Fruit fly (Drosophila melanogaster) whole organism, embryonic: ENCODE measurements around the gene Ripalpha.
A peak's percentile ranks its signal among the peaks of the same experiment; 100 is the strongest.

Source experiments
- Ada2b ChIP-seq: fragments of 200-800 bp; sonication (Bioruptor generic); IDR thresholded peaks from 2 replicates; pipeline ENCODE4 v1.3.6; 2022; ENCODE audit warnings: missing biosample characterization, missing genetic modification characterization
- Antp ChIP-seq: fragments of 200-800 bp; sonication (Bioruptor generic); optimal IDR thresholded peaks from 3 replicates; lab custom pipeline; 2016; ENCODE audit warnings: missing biosample characterization, missing genetic modification characterization
- CG1024 ChIP-seq: fragments of 200-800 bp; sonication (Bioruptor generic); IDR thresholded peaks from 2 replicates; pipeline ENCODE4 v1.3.6; 2022; ENCODE audit warnings: missing biosample characterization, missing genetic modification characterization
- CG10274 ChIP-seq: fragments of 200-800 bp; sonication (Bioruptor generic); optimal IDR thresholded peaks from 3 replicates; lab custom pipeline; 2017; ENCODE audit warnings: missing biosample characterization, mild to moderate bottlenecking, missing genetic modification characterization
- CG10959 ChIP-seq: fragments of 200-800 bp; sonication (Bioruptor generic); IDR thresholded peaks from 2 replicates; pipeline ENCODE4 v1.3.6; 2022; ENCODE audit warnings: missing biosample characterization, missing genetic modification characterization
- CG10979 ChIP-seq: fragments of 200-800 bp; sonication (Bioruptor generic); optimal IDR thresholded peaks from 2 replicates; lab custom pipeline; 2018; ENCODE audit warnings: missing biosample characterization, mild to moderate bottlenecking, missing genetic modification characterization, moderate library complexity
- CG11723 ChIP-seq: fragments of 200-800 bp; sonication (Bioruptor generic); optimal IDR thresholded peaks from 2 replicates; lab custom pipeline; 2017; ENCODE audit warnings: missing biosample characterization, mild to moderate bottlenecking, missing genetic modification characterization
- CG12299 ChIP-seq: fragments of 200-800 bp; sonication (Bioruptor generic); optimal IDR thresholded peaks from 2 replicates; lab custom pipeline; 2018; ENCODE audit warnings: missing biosample characterization, mild to moderate bottlenecking, missing genetic modification characterization
- CG17912 ChIP-seq: fragments of 200-800 bp; sonication (Bioruptor generic); optimal IDR thresholded peaks from 2 replicates; lab custom pipeline; 2018; ENCODE audit warnings: missing biosample characterization, mild to moderate bottlenecking, missing genetic modification characterization
- CG18476 ChIP-seq: fragments of 200-800 bp; sonication (Bioruptor generic); optimal IDR thresholded peaks from 2 replicates; lab custom pipeline; 2016; ENCODE audit warnings: missing biosample characterization, mild to moderate bottlenecking, missing genetic modification characterization
- CG2875 ChIP-seq: fragments of 200-800 bp; sonication (Bioruptor generic); optimal IDR thresholded peaks from 2 replicates; lab custom pipeline; 2017; ENCODE audit warnings: missing biosample characterization, mild to moderate bottlenecking, missing genetic modification characterization, missing genetic modification reagents
- CG32532 ChIP-seq: fragments of 200-800 bp; sonication (Bioruptor generic); IDR thresholded peaks from 2 replicates; pipeline ENCODE4 v1.3.6; 2022; ENCODE audit warnings: missing biosample characterization, missing genetic modification characterization
- CG3838 ChIP-seq: fragments of 200-800 bp; sonication (Bioruptor generic); optimal IDR thresholded peaks from 3 replicates; lab custom pipeline; 2016; ENCODE audit warnings: missing biosample characterization, missing genetic modification characterization
- CG3995 ChIP-seq: fragments of 200-800 bp; sonication (Bioruptor generic); optimal IDR thresholded peaks from 3 replicates; lab custom pipeline; 2016; ENCODE audit warnings: missing biosample characterization, missing genetic modification characterization
- CG42726 ChIP-seq: fragments of 200-800 bp; sonication (Bioruptor generic); IDR thresholded peaks from 2 replicates; pipeline ENCODE4 v1.3.6; 2022; ENCODE audit warnings: missing biosample characterization, missing genetic modification characterization; ENCODE audit not compliant: partially characterized antibody
- CG4707 ChIP-seq: fragments of 200-800 bp; sonication (Bioruptor generic); optimal IDR thresholded peaks from 2 replicates; lab custom pipeline; 2018; ENCODE audit warnings: missing biosample characterization, mild to moderate bottlenecking, missing genetic modification characterization, moderate library complexity
- CG6654 ChIP-seq: fragments of 200-800 bp; sonication (Bioruptor generic); optimal IDR thresholded peaks from 2 replicates; lab custom pipeline; 2017; ENCODE audit warnings: missing biosample characterization, mild to moderate bottlenecking, missing genetic modification characterization
- CG6689 ChIP-seq: fragments of 200-800 bp; sonication (Bioruptor generic); IDR thresholded peaks from 2 replicates; pipeline ENCODE4 v1.3.6; 2022; ENCODE audit warnings: missing biosample characterization, missing genetic modification characterization
- CTCF ChIP-seq: fragments of 200-800 bp; sonication (Bioruptor generic); optimal IDR thresholded peaks from 2 replicates; lab custom pipeline; 2017; ENCODE audit warnings: missing biosample characterization, mild to moderate bottlenecking, missing genetic modification characterization, moderate library complexity
- Dbx ChIP-seq: fragments of 200-800 bp; sonication (Bioruptor generic); IDR thresholded peaks from 3 replicates; pipeline ENCODE4 v1.3.6; 2022; ENCODE audit warnings: missing biosample characterization, missing genetic modification characterization
- HLH4C ChIP-seq: fragments of 200-800 bp; sonication (Bioruptor generic); IDR thresholded peaks from 3 replicates; pipeline ENCODE4 v1.3.6; 2022; ENCODE audit warnings: missing biosample characterization, missing genetic modification characterization; ENCODE audit not compliant: partially characterized antibody
- HmgZ ChIP-seq: fragments of 200-800 bp; sonication (Bioruptor generic); optimal IDR thresholded peaks from 2 replicates; lab custom pipeline; 2018; ENCODE audit warnings: missing biosample characterization, mild to moderate bottlenecking, missing genetic modification characterization
- Hmx ChIP-seq: fragments of 200-800 bp; sonication (Bioruptor generic); optimal IDR thresholded peaks from 2 replicates; lab custom pipeline; 2016; ENCODE audit warnings: missing biosample characterization, missing genetic modification characterization
- Hr3 ChIP-seq: fragments of 200-800 bp; sonication (Bioruptor generic); optimal IDR thresholded peaks from 3 replicates; lab custom pipeline; 2016; ENCODE audit warnings: missing biosample characterization, missing genetic modification characterization
- Meics ChIP-seq: fragments of 200-800 bp; sonication (Bioruptor generic); optimal IDR thresholded peaks from 2 replicates; lab custom pipeline; 2017; ENCODE audit warnings: missing biosample characterization, mild to moderate bottlenecking, missing genetic modification characterization
- Nf-YA ChIP-seq: fragments of 200-800 bp; sonication (Bioruptor generic); IDR thresholded peaks from 2 replicates; pipeline ENCODE4 v1.3.6; 2022; ENCODE audit warnings: missing biosample characterization, missing genetic modification characterization
- Nf-YB ChIP-seq: fragments of 200-800 bp; sonication (Bioruptor generic); optimal IDR thresholded peaks from 3 replicates; lab custom pipeline; 2019; ENCODE audit warnings: missing biosample characterization, mild to moderate bottlenecking, missing genetic modification characterization, moderate library complexity
- PHDP ChIP-seq: fragments of 200-800 bp; sonication (Bioruptor generic); optimal IDR thresholded peaks from 3 replicates; lab custom pipeline; 2018; ENCODE audit warnings: missing biosample characterization, mild to moderate bottlenecking, missing genetic modification characterization, moderate library complexity
- Rfx ChIP-seq: fragments of 200-800 bp; sonication (Bioruptor generic); IDR thresholded peaks from 2 replicates; pipeline ENCODE4 v1.3.6; 2022; ENCODE audit warnings: missing biosample characterization, missing genetic modification characterization
- Rx ChIP-seq: fragments of 200-800 bp; sonication (Bioruptor generic); IDR thresholded peaks from 2 replicates; pipeline ENCODE4 v1.3.6; 2022; ENCODE audit warnings: missing biosample characterization, missing genetic modification characterization
- Scr ChIP-seq: fragments of 200-800 bp; sonication (Bioruptor generic); IDR thresholded peaks from 2 replicates; pipeline ENCODE4 v1.3.6; 2022; ENCODE audit warnings: missing biosample characterization, missing genetic modification characterization; ENCODE audit not compliant: partially characterized antibody
- Spps ChIP-seq: fragments of 200-800 bp; sonication (Bioruptor generic); optimal IDR thresholded peaks from 2 replicates; lab custom pipeline; 2018; ENCODE audit warnings: missing biosample characterization, mild to moderate bottlenecking, missing genetic modification characterization
- TFAM ChIP-seq: fragments of 200-800 bp; sonication (Bioruptor generic); optimal IDR thresholded peaks from 2 replicates; lab custom pipeline; 2017; ENCODE audit warnings: missing biosample characterization, missing genetic modification characterization, inconsistent platforms
- Tbp ChIP-seq: fragments of >200 bp; optimal IDR thresholded peaks from 2 replicates; lab custom pipeline; 2018; ENCODE audit warnings: missing biosample characterization, missing genetic modification characterization
- Vsx1 ChIP-seq: fragments of 200-800 bp; sonication (Bioruptor generic); optimal IDR thresholded peaks from 2 replicates; lab custom pipeline; 2017; ENCODE audit warnings: missing biosample characterization, mild to moderate bottlenecking, missing genetic modification characterization, missing genetic modification reagents
- al ChIP-seq: fragments of 200-800 bp; sonication (Bioruptor generic); IDR thresholded peaks from 2 replicates; pipeline ENCODE4 v1.3.6; 2022; ENCODE audit warnings: missing biosample characterization, missing genetic modification characterization
- bab2 ChIP-seq: fragments of 200-800 bp; sonication (Bioruptor generic); optimal IDR thresholded peaks from 2 replicates; lab custom pipeline; 2016; ENCODE audit warnings: missing biosample characterization, missing genetic modification characterization
- chm ChIP-seq: fragments of 200-800 bp; sonication (Bioruptor generic); IDR thresholded peaks from 2 replicates; pipeline ENCODE4 v1.3.6; 2022; ENCODE audit warnings: missing biosample characterization, missing genetic modification characterization
- ci ChIP-seq: fragments of 200-800 bp; sonication (Bioruptor generic); IDR thresholded peaks from 3 replicates; pipeline ENCODE4 v1.3.6; 2022; ENCODE audit warnings: missing biosample characterization, missing genetic modification characterization
- cwo ChIP-seq: fragments of 200-800 bp; sonication (Bioruptor generic); optimal IDR thresholded peaks from 3 replicates; lab custom pipeline; 2017; ENCODE audit warnings: missing biosample characterization, missing genetic modification characterization, mild to moderate bottlenecking, moderate library complexity, missing genetic modification reagents
- da ChIP-seq: fragments of 200-800 bp; sonication (Bioruptor generic); optimal IDR thresholded peaks from 2 replicates; lab custom pipeline; 2016; ENCODE audit warnings: missing biosample characterization, missing genetic modification characterization
- esg ChIP-seq: fragments of 200-800 bp; sonication (Bioruptor generic); conservative IDR thresholded peaks from 2 replicates; pipeline ENCODE4 v1.3.6; 2022; ENCODE audit warnings: missing biosample characterization, missing genetic modification characterization
- fd102C ChIP-seq: fragments of 200-800 bp; sonication (Bioruptor generic); optimal IDR thresholded peaks from 2 replicates; lab custom pipeline; 2018; ENCODE audit warnings: missing biosample characterization, mild to moderate bottlenecking, missing genetic modification characterization, moderate library complexity
- knrl ChIP-seq: fragments of 200-800 bp; sonication (Bioruptor generic); IDR thresholded peaks from 3 replicates; pipeline ENCODE4 v1.3.6; 2022; ENCODE audit warnings: missing biosample characterization, missing genetic modification characterization; ENCODE audit not compliant: partially characterized antibody
- pho ChIP-seq: fragments of 200-800 bp; sonication (Bioruptor generic); optimal IDR thresholded peaks from 2 replicates; lab custom pipeline; 2016; ENCODE audit warnings: missing biosample characterization, missing genetic modification characterization
- psq ChIP-seq: fragments of 200-800 bp; sonication (Bioruptor generic); optimal IDR thresholded peaks from 2 replicates; lab custom pipeline; 2017; ENCODE audit warnings: missing biosample characterization, missing genetic modification characterization
- row ChIP-seq: fragments of 200-800 bp; sonication (Bioruptor generic); IDR thresholded peaks from 3 replicates; pipeline ENCODE4 v1.3.6; 2022; ENCODE audit warnings: missing biosample characterization, missing genetic modification characterization
- salm ChIP-seq: fragments of 200-800 bp; sonication (Bioruptor generic); optimal IDR thresholded peaks from 2 replicates; lab custom pipeline; 2018; ENCODE audit warnings: missing biosample characterization, mild to moderate bottlenecking, missing genetic modification characterization
- sc ChIP-seq, 3 experiments: fragments of >200 bp in 2 of 3; fragments of 200-800 bp in 1 of 3; sonication (Bioruptor generic) in 1 of 3; optimal IDR thresholded peaks; 2 replicates in 2 of 3; 3 replicates in 1 of 3; lab custom pipeline; 2017; ENCODE audit warnings: mild to moderate bottlenecking in 1 of 3, missing biosample characterization in 1 of 3, missing genetic modification characterization in 1 of 3, missing genetic modification reagents in 1 of 3
- sens-2 ChIP-seq: fragments of 200-800 bp; sonication (Bioruptor generic); IDR thresholded peaks from 2 replicates; pipeline ENCODE4 v1.3.6; 2022; ENCODE audit warnings: missing biosample characterization, missing genetic modification characterization
- sna ChIP-seq: fragments of 200-800 bp; sonication (Bioruptor generic); IDR thresholded peaks from 2 replicates; pipeline ENCODE4 v1.3.6; 2022; ENCODE audit warnings: missing biosample characterization, missing genetic modification characterization; ENCODE audit not compliant: partially characterized antibody

Gene Ripalpha

dm6 chr2L:10200847-10201246 lies at the start of gene Ripalpha, which contains the start of gene RpL7:
Gene Ripalpha (minus strand): TSS chr2L:10200974.
Gene RpL7 (plus strand): TSS chr2L:10201004.
- TF ChIP-seq Dbx (GFP tag; lab: Robert Waterston, UW) = peak; percentile 99
- peak; percentile 98 for TF ChIP-seq Rx
- TF ChIP-seq CG2875 (GFP tag; lab: Kevin White, UChicago) = peak; percentile 99
- no peak for TF ChIP-seq sc (optimal IDR thresholded peaks at IDR 0.05; lab: Kevin White, UChicago)
- peak; percentile 96 for TF ChIP-seq sc (GFP tag; optimal IDR thresholded peaks at IDR 0.05; lab: Kevin White, UChicago)
- TF ChIP-seq Nf-YA (GFP tag; lab: Robert Waterston, UW) = peak; percentile 93
- TF ChIP-seq bab2 (GFP tag; lab: Kevin White, UChicago) = peak; percentile 97
- TF ChIP-seq Scr = peak; percentile 85
- peak; percentile 77 for TF ChIP-seq CTCF (GFP tag; lab: Kevin White, UChicago)
- TF ChIP-seq Rfx (GFP tag; lab: Robert Waterston, UW) = peak; percentile 99
- TF ChIP-seq cwo (GFP tag; lab: Kevin White, UChicago) = peak; percentile 93
- peak; percentile 100 for TF ChIP-seq ci
- peak; percentile 63 for TF ChIP-seq esg (GFP tag; lab: Robert Waterston, UW)
- peak; percentile 99 for TF ChIP-seq Meics (GFP tag; lab: Kevin White, UChicago)
- TF ChIP-seq Hr3 (GFP tag; lab: Kevin White, UChicago) = peak; percentile 93
- peak; percentile 75 for TF ChIP-seq sna (GFP tag; lab: Robert Waterston, UW)
- peak; percentile 94 for TF ChIP-seq knrl (GFP tag; lab: Robert Waterston, UW)
- TF ChIP-seq Hmx (GFP tag; lab: Kevin White, UChicago) = peak; percentile 54
- TF ChIP-seq TFAM = peak; percentile 92
- peak; percentile 98 for TF ChIP-seq HmgZ (tag; lab: Kevin White, UChicago)
- peak; percentile 94 for TF ChIP-seq CG3838 (GFP tag; lab: Kevin White, UChicago)
- TF ChIP-seq CG32532 (GFP tag; lab: Robert Waterston, UW) = peak; percentile 98
- TF ChIP-seq salm = peak; percentile 92
- TF ChIP-seq CG17912 = peak; percentile 99
- peak; percentile 96 for TF ChIP-seq PHDP (tag; lab: Kevin White, UChicago)
- TF ChIP-seq al (GFP tag; lab: Robert Waterston, UW) = peak; percentile 94
- peak; percentile 99 for TF ChIP-seq CG42726 (GFP tag; lab: Robert Waterston, UW)
- peak; percentile 98 for TF ChIP-seq pho (GFP tag; lab: Kevin White, UChicago)
- TF ChIP-seq row (GFP tag; lab: Robert Waterston, UW) = peak; percentile 83
- TF ChIP-seq da (GFP tag; lab: Kevin White, UChicago) = peak; percentile 98
- peak; percentile 90 for TF ChIP-seq Spps (tag; lab: Kevin White, UChicago)
- TF ChIP-seq Antp (GFP tag; lab: Kevin White, UChicago) = peak; percentile 92
- peak; percentile 98 for TF ChIP-seq Vsx1
- peak; percentile 96 for TF ChIP-seq sens-2 (GFP tag; lab: Robert Waterston, UW)
- TF ChIP-seq Ada2b (GFP tag; lab: Robert Waterston, UW) = peak; percentile 86
- TF ChIP-seq CG6654 (GFP tag; lab: Kevin White, UChicago) = peak; percentile 90
- TF ChIP-seq CG3995 (GFP tag; lab: Kevin White, UChicago) = peak; percentile 87
- peak; percentile 99 for TF ChIP-seq chm (GFP tag; lab: Robert Waterston, UW)
- peak; percentile 88 for TF ChIP-seq CG6689 (GFP tag; lab: Robert Waterston, UW)
- peak; percentile 97 for TF ChIP-seq fd102C (GFP tag; lab: Kevin White, UChicago)
- TF ChIP-seq CG10959 (GFP tag; lab: Robert Waterston, UW) = peak; percentile 93
- peak; percentile 94 for TF ChIP-seq CG1024 (GFP tag; lab: Robert Waterston, UW)
- peak; percentile 94 for TF ChIP-seq psq
- peak; percentile 94 for TF ChIP-seq CG12299
- peak; percentile 86 for TF ChIP-seq CG10979 (tag; lab: Kevin White, UChicago)
- peak; percentile 79 for TF ChIP-seq HLH4C
- TF ChIP-seq Tbp (GFP tag; lab: Kevin White, UChicago) = no peak
- peak; percentile 94 for TF ChIP-seq CG4707 (GFP tag; lab: Kevin White, UChicago)
- peak; percentile 95 for TF ChIP-seq CG10274 (GFP tag; lab: Kevin White, UChicago)
- peak; percentile 84 for TF ChIP-seq Nf-YB
- peak; percentile 98 for TF ChIP-seq CG11723 (GFP tag; lab: Kevin White, UChicago)
- TF ChIP-seq CG18476 (GFP tag; lab: Kevin White, UChicago) = peak; percentile 92
